Worm (Caenorhabditis elegans) whole organism, late embryonic: ENCODE data around the gene F11D11.3.

Experiments used
- C38D4.7 ChIP-seq: fragments of 200-800 bp; sonication (Bioruptor generic); optimal IDR thresholded peaks from 2 replicates; lab custom pipeline; 2018; ENCODE audit warnings: mild to moderate bottlenecking, missing genetic modification characterization, moderate library complexity, missing compliant biosample characterization
- K02D7.2 ChIP-seq: sonication (generic microtip); optimal IDR thresholded peaks from 2 replicates; lab custom pipeline; 2017; ENCODE audit warnings: mild to moderate bottlenecking, missing genetic modification characterization, missing compliant biosample characterization
- K09A11.1 ChIP-seq: sonication (generic microtip); optimal IDR thresholded peaks from 2 replicates; lab custom pipeline; 2017; ENCODE audit warnings: antibody characterized with exemption, mild to moderate bottlenecking, missing genetic modification characterization, missing compliant biosample characterization; ENCODE audit not compliant: insufficient read depth
- Y22D7AL.16 ChIP-seq: sonication (generic microtip); optimal IDR thresholded peaks from 2 replicates; lab custom pipeline; 2016; ENCODE audit warnings: missing genetic modification characterization, missing compliant biosample characterization
- ahr-1 ChIP-seq: sonication (generic microtip); optimal IDR thresholded peaks from 2 replicates; lab custom pipeline; 2016; ENCODE audit warnings: missing genetic modification characterization, missing compliant biosample characterization
- ama-1 ChIP-seq: fragments of 150-350 bp; optimal IDR thresholded peaks from 2 replicates; lab custom pipeline; 2014
- ceh-18 ChIP-seq: sonication (generic microtip); optimal IDR thresholded peaks from 2 replicates; lab custom pipeline; 2016; ENCODE audit warnings: missing genetic modification characterization, missing compliant biosample characterization
- ceh-19 ChIP-seq: fragments of 200-800 bp; sonication (Bioruptor generic); optimal IDR thresholded peaks from 2 replicates; lab custom pipeline; 2018; ENCODE audit warnings: mild to moderate bottlenecking, missing genetic modification characterization, missing compliant biosample characterization
- ceh-2 ChIP-seq: sonication (generic microtip); optimal IDR thresholded peaks from 2 replicates; lab custom pipeline; 2016; ENCODE audit warnings: missing genotype, missing genetic modification characterization, missing compliant biosample characterization
- ceh-24 ChIP-seq: sonication (generic microtip); optimal IDR thresholded peaks from 2 replicates; lab custom pipeline; 2016; ENCODE audit warnings: mild to moderate bottlenecking, missing genetic modification characterization, missing compliant biosample characterization
- ceh-30 ChIP-seq: fragments of 150-350 bp; optimal IDR thresholded peaks from 2 replicates; lab custom pipeline; 2014; ENCODE audit warnings: missing biosample characterization, missing genetic modification characterization
- ceh-6 ChIP-seq: fragments of 200-800 bp; sonication (Bioruptor generic); optimal IDR thresholded peaks from 2 replicates; lab custom pipeline; 2018; ENCODE audit warnings: mild to moderate bottlenecking, missing genetic modification characterization, missing compliant biosample characterization
- che-1 ChIP-seq: sonication (generic microtip); optimal IDR thresholded peaks from 2 replicates; lab custom pipeline; 2016; ENCODE audit warnings: mild to moderate bottlenecking, missing genetic modification characterization, missing compliant biosample characterization
- dve-1 ChIP-seq: sonication (generic microtip); optimal IDR thresholded peaks from 2 replicates; lab custom pipeline; 2017; ENCODE audit warnings: antibody characterized with exemption, mild to moderate bottlenecking, missing genetic modification characterization, missing compliant biosample characterization
- elt-2 ChIP-seq: sonication (generic microtip); optimal IDR thresholded peaks from 2 replicates; lab custom pipeline; 2016; ENCODE audit warnings: missing genetic modification reagents, missing genetic modification characterization, missing compliant biosample characterization
- fax-1 ChIP-seq: sonication (generic microtip); optimal IDR thresholded peaks from 2 replicates; lab custom pipeline; 2016; ENCODE audit warnings: missing genotype, missing genetic modification characterization, missing compliant biosample characterization
- fkh-10 ChIP-seq: fragments of 150-350 bp; optimal IDR thresholded peaks from 2 replicates; lab custom pipeline; 2014; ENCODE audit warnings: missing biosample characterization, missing genetic modification reagents, missing genetic modification characterization
- gmeb-2 ChIP-seq: sonication (generic microtip); optimal IDR thresholded peaks from 2 replicates; lab custom pipeline; 2016; ENCODE audit warnings: missing genetic modification characterization, inconsistent platforms, missing compliant biosample characterization
- hlh-13 ChIP-seq: fragments of 200-800 bp; sonication (Bioruptor generic); optimal IDR thresholded peaks from 2 replicates; lab custom pipeline; 2018; ENCODE audit warnings: mild to moderate bottlenecking, missing genetic modification characterization, missing compliant biosample characterization
- hlh-15 ChIP-seq: sonication (generic microtip); optimal IDR thresholded peaks from 2 replicates; lab custom pipeline; 2016; ENCODE audit warnings: missing genetic modification characterization, missing compliant biosample characterization
- hlh-6 ChIP-seq: sonication (generic microtip); optimal IDR thresholded peaks from 2 replicates; lab custom pipeline; 2016; ENCODE audit warnings: missing genotype, missing genetic modification characterization, missing compliant biosample characterization
- hlh-8 ChIP-seq: sonication (generic microtip); optimal IDR thresholded peaks from 2 replicates; lab custom pipeline; 2016; ENCODE audit warnings: missing genotype, missing genetic modification characterization, missing compliant biosample characterization
- lim-6 ChIP-seq: sonication (generic microtip); optimal IDR thresholded peaks from 2 replicates; lab custom pipeline; 2016; ENCODE audit warnings: missing genetic modification characterization, missing compliant biosample characterization
- lin-11 ChIP-seq: fragments of 200-800 bp; sonication (Bioruptor generic); optimal IDR thresholded peaks from 2 replicates; lab custom pipeline; 2018; ENCODE audit warnings: mild to moderate bottlenecking, missing genetic modification characterization, missing compliant biosample characterization
- mec-3 ChIP-seq: sonication (generic microtip); optimal IDR thresholded peaks from 2 replicates; lab custom pipeline; 2016; ENCODE audit warnings: borderline replicate concordance, missing genetic modification characterization, missing compliant biosample characterization
- nfya-1 ChIP-seq: sonication (generic microtip); optimal IDR thresholded peaks from 2 replicates; lab custom pipeline; 2017; ENCODE audit warnings: missing genetic modification characterization, mild to moderate bottlenecking, missing compliant biosample characterization, antibody characterized with exemption, moderate library complexity
- nhr-232 ChIP-seq: sonication (generic microtip); optimal IDR thresholded peaks from 2 replicates; lab custom pipeline; 2016; ENCODE audit warnings: missing genetic modification characterization, missing compliant biosample characterization
- npax-4 ChIP-seq: sonication (generic microtip); optimal IDR thresholded peaks from 2 replicates; lab custom pipeline; 2016; ENCODE audit warnings: missing genetic modification characterization, missing compliant biosample characterization
- odd-2 ChIP-seq: sonication (generic microtip); optimal IDR thresholded peaks from 2 replicates; lab custom pipeline; 2017; ENCODE audit warnings: antibody characterized with exemption, mild to moderate bottlenecking, missing genetic modification characterization, missing compliant biosample characterization
- pag-3 ChIP-seq: sonication (generic microtip); optimal IDR thresholded peaks from 2 replicates; lab custom pipeline; 2016; ENCODE audit warnings: missing compliant biosample characterization, missing genetic modification characterization, borderline replicate concordance
- pax-1 ChIP-seq: fragments of 150-350 bp; optimal IDR thresholded peaks from 2 replicates; lab custom pipeline; 2014; ENCODE audit warnings: missing biosample characterization, missing genetic modification characterization
- pha-2 ChIP-seq: sonication (generic microtip); optimal IDR thresholded peaks from 2 replicates; lab custom pipeline; 2017; ENCODE audit warnings: mild to moderate bottlenecking, missing genetic modification characterization, missing compliant biosample characterization
- pros-1 ChIP-seq: fragments of 150-350 bp; optimal IDR thresholded peaks from 2 replicates; lab custom pipeline; 2014; ENCODE audit warnings: missing biosample characterization, missing genetic modification reagents, missing genetic modification characterization
- ref-2 ChIP-seq: sonication (generic microtip); optimal IDR thresholded peaks from 2 replicates; lab custom pipeline; 2016; ENCODE audit warnings: missing genetic modification characterization, missing compliant biosample characterization
- sox-4 ChIP-seq: sonication (generic microtip); optimal IDR thresholded peaks from 2 replicates; lab custom pipeline; 2017; ENCODE audit warnings: mild to moderate bottlenecking, missing genetic modification characterization, inconsistent platforms, missing compliant biosample characterization
- tbx-2 ChIP-seq: sonication (generic microtip); optimal IDR thresholded peaks from 2 replicates; lab custom pipeline; 2016; ENCODE audit warnings: missing genetic modification characterization, missing compliant biosample characterization
- tbx-7 ChIP-seq: sonication (generic microtip); optimal IDR thresholded peaks from 2 replicates; lab custom pipeline; 2016; ENCODE audit warnings: missing genotype, missing genetic modification characterization, missing compliant biosample characterization
- ttx-3 ChIP-seq: sonication (generic microtip); optimal IDR thresholded peaks from 2 replicates; lab custom pipeline; 2016; ENCODE audit warnings: missing genetic modification reagents, missing genetic modification characterization, missing compliant biosample characterization
- unc-3 ChIP-seq, 2 experiments: fragments of 200-800 bp in 1 of 2; sonication (Bioruptor generic) in 1 of 2; sonication (generic microtip) in 1 of 2; conservative IDR thresholded peaks in 1 of 2; optimal IDR thresholded peaks in 1 of 2; 2 replicates each; pipeline versions ENCODE4 v1.3.6 to Lab custom; 2016 to 2022; ENCODE audit warnings: missing compliant biosample characterization in 2 of 2, missing genetic modification characterization in 2 of 2, missing genetic modification reagents in 1 of 2
- unc-42 ChIP-seq: sonication (generic microtip); optimal IDR thresholded peaks from 2 replicates; lab custom pipeline; 2016; ENCODE audit warnings: missing genotype, missing genetic modification characterization, missing compliant biosample characterization
- unc-55 ChIP-seq: sonication (generic microtip); optimal IDR thresholded peaks from 2 replicates; lab custom pipeline; 2017; ENCODE audit warnings: missing biosample characterization, missing genetic modification reagents, missing genetic modification characterization
- unc-86 ChIP-seq: sonication (generic microtip); optimal IDR thresholded peaks from 2 replicates; lab custom pipeline; 2016; ENCODE audit warnings: missing genetic modification characterization, missing compliant biosample characterization
- zip-5 ChIP-seq: sonication (generic microtip); optimal IDR thresholded peaks from 2 replicates; lab custom pipeline; 2016; ENCODE audit warnings: missing genetic modification characterization, missing compliant biosample characterization
- ztf-16 ChIP-seq: sonication (generic microtip); optimal IDR thresholded peaks from 2 replicates; lab custom pipeline; 2017; ENCODE audit warnings: missing genetic modification characterization, missing compliant biosample characterization

Gene F11D11.3

DNA sequence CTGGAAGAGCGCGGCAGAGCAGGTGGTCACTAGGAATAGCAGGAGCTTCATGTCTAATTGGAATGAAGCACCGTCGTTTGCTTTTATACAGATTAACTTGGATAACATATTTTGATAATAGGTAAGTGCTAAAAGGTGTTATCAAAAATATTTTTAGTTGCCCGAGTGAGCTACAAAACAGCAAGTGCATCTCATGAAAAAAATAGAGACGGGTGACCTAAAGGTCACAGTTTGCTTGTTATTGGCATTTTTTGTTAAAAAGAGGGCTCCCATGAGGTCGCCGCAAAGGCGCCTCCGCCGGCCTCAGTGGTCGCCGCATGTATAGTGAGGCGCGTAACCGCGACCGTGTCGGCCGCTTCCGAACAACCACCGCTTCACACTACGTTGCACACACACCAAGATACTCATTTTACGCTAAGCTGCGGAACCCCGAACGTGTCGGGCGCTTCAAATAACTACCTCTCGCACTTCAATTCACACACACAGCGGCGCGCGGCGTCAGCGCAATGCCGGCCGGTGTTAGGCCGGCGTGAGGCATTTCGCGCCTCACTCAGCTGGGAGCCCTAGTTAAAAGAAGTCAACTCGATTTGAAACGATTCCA lies 30.6 kb downstream of the F11D11.3 start, which contains the start of gene asp-19:
asp-19 (minus strand) TSS at position 51 of the 601 bp plus-strand sequence.
- TF ChIP-seq ceh-18 (tag; lab: Kevin White, UChicago) (no peak), ahr-1 (tag; lab: Kevin White, UChicago) (no peak), hlh-6 (tag; lab: Kevin White, UChicago) (no peak), dve-1 (tag; lab: Kevin White, UChicago) (no peak), hlh-13 (no peak), ceh-30 (tag; lab: Kevin White, UChicago) (no peak)

DNA sequence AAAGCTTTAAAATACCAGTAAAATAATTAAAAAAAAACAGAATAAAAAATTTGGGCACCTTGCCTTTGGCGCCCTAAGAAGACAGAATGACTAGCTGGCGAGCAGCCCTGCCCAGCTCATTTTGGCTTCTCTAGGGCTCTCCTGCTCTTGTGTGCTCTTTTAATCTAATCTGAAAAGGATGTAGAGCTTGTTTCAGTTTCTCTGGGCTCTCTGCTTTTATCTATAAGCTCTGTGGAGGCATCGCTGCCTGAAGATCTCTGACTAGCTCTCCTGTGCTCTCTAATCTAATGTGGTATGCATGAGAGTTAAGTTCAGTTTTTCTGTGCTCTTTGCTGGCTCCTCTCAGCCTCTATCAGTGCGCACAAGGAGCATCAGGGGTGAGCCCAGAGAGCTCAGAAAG lies 34.2 kb downstream of the F11D11.3 start:
- TF ChIP-seq gmeb-2 (tag; lab: Kevin White, UChicago) (no peak), unc-42 (peak; percentile 72), unc-3 (GFP tag; conservative IDR thresholded peaks at IDR 0.05; lab: Robert Waterston, UW) (no peak), unc-3 (tag; optimal IDR thresholded peaks at IDR 0.05; lab: Kevin White, UChicago) (no peak), hlh-15 (tag; lab: Kevin White, UChicago) (no peak), pax-1 (tag; lab: Kevin White, UChicago) (no peak), ahr-1 (tag; lab: Kevin White, UChicago) (no peak)

DNA sequence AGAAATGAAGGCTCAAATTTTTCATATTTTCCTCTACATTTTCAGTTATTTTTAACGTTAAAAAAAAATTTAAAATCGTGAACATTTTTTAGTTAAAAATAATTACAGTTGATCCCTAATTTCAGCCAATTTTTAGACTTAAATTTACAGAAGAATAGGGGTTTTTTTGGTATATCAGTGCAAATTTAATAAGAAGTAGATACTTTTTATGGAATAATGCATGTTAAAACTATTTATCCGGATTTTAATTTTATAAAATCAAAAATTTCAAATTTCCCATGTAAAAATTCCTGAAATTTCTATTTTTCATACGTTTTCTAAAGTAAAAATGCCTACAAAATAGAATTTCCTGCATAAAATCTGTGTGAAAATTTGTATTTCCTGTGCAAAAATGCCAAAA lies 36.0 kb downstream of the F11D11.3 start:
- TF ChIP-seq unc-86 (tag; lab: Kevin White, UChicago) (no peak), ceh-24 (tag; lab: Kevin White, UChicago) (no peak), pag-3 (tag; lab: Kevin White, UChicago) (no peak), Y22D7AL.16 (no peak)

DNA sequence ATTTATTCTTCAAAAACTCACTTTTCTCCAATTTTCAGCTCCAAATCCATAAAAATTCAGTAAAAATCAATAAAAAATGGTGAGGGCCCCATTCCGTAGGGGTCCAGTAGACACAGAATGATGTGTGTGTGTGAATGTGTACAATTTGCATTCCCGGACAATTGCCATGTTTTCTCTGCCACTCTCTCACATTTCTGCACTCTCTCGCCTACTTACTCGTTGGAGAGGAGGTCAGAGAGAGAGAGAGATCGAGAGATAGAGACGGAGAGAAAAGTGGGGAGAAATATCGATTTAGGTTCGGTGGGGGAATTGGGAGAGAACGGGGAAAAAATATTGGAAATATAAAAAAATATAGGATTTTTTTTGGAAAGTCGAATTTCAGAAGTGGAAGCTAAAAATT lies 36.5 kb downstream of the F11D11.3 start:
- TF ChIP-seq ama-1 (no peak), K02D7.2 (no peak), pros-1 (tag; lab: Kevin White, UChicago) (peak; percentile 79), pag-3 (tag; lab: Kevin White, UChicago) (no peak), fkh-10 (GFP tag; lab: Kevin White, UChicago) (no peak), nhr-232 (tag; lab: Kevin White, UChicago) (no peak), hlh-8 (tag; lab: Kevin White, UChicago) (no peak), pha-2 (tag; lab: Kevin White, UChicago) (peak; percentile 59), elt-2 (tag; lab: Kevin White, UChicago) (peak; percentile 14), Y22D7AL.16 (no peak), ttx-3 (tag; lab: Kevin White, UChicago) (no peak), K09A11.1 (tag; lab: Kevin White, UChicago) (no peak), mec-3 (tag; lab: Kevin White, UChicago) (no peak), hlh-13 (no peak), C38D4.7 (GFP tag; lab: Kevin White, UChicago) (no peak), ceh-2 (tag; lab: Kevin White, UChicago) (peak; percentile 7), odd-2 (tag; lab: Kevin White, UChicago) (peak; percentile 24), ceh-6 (GFP tag; lab: Kevin White, UChicago) (peak; percentile 27), pax-1 (tag; lab: Kevin White, UChicago) (peak; percentile 70), sox-4 (tag; lab: Kevin White, UChicago) (no peak), che-1 (tag; lab: Kevin White, UChicago) (no peak), zip-5 (no peak), unc-42 (peak; percentile 85), fax-1 (no peak), npax-4 (tag; lab: Kevin White, UChicago) (no peak), lin-11 (tag; lab: Kevin White, UChicago) (no peak), nfya-1 (tag; lab: Kevin White, UChicago) (peak; percentile 97), ahr-1 (tag; lab: Kevin White, UChicago) (no peak), ztf-16 (peak; percentile 26), ref-2 (tag; lab: Kevin White, UChicago) (no peak), tbx-2 (tag; lab: Kevin White, UChicago) (peak; percentile 90), tbx-7 (tag; lab: Kevin White, UChicago) (no peak), ceh-18 (tag; lab: Kevin White, UChicago) (peak; percentile 31), lim-6 (tag; lab: Kevin White, UChicago) (peak; percentile 56), unc-55 (GFP tag; lab: Kevin White, UChicago) (peak; percentile 92), ceh-19 (GFP tag; lab: Kevin White, UChicago) (peak; percentile 85), hlh-15 (tag; lab: Kevin White, UChicago) (no peak)
